Worm (Caenorhabditis elegans) whole organism, L1 larva: ENCODE data around the gene cam-1.

Experiments used
- C04F5.9 ChIP-seq: sonication (generic microtip); optimal IDR thresholded peaks from 2 replicates; lab custom pipeline; 2016; ENCODE audit warnings: missing genetic modification characterization, missing compliant biosample characterization
- C34B4.2 ChIP-seq: sonication (generic microtip); optimal IDR thresholded peaks from 2 replicates; lab custom pipeline; 2017; ENCODE audit warnings: mild to moderate bottlenecking, missing genetic modification characterization, missing compliant biosample characterization
- F16B12.6 ChIP-seq: fragments of 150-350 bp; optimal IDR thresholded peaks from 2 replicates; lab custom pipeline; 2014; ENCODE audit warnings: missing biosample characterization, missing genetic modification characterization
- aha-1 ChIP-seq: fragments of 150-350 bp; optimal IDR thresholded peaks from 2 replicates; lab custom pipeline; 2014; ENCODE audit warnings: missing biosample characterization, missing genetic modification characterization
- alr-1 ChIP-seq: fragments of 200-800 bp; sonication (Bioruptor generic); optimal IDR thresholded peaks from 2 replicates; lab custom pipeline; 2018; ENCODE audit warnings: borderline replicate concordance, mild to moderate bottlenecking, missing genetic modification characterization, missing compliant biosample characterization
- ama-1 ChIP-seq: fragments of 150-350 bp; optimal IDR thresholded peaks from 2 replicates; lab custom pipeline; 2014
- blmp-1 ChIP-seq: fragments of 150-350 bp; optimal IDR thresholded peaks from 2 replicates; lab custom pipeline; 2014; ENCODE audit warnings: missing biosample characterization, missing genetic modification characterization
- ceh-63 ChIP-seq: fragments of 200-800 bp; sonication (Bioruptor generic); optimal IDR thresholded peaks from 2 replicates; lab custom pipeline; 2018; ENCODE audit warnings: mild to moderate bottlenecking, missing genetic modification characterization, missing compliant biosample characterization
- ceh-8 ChIP-seq: fragments of 200-800 bp; sonication (Bioruptor generic); optimal IDR thresholded peaks from 2 replicates; lab custom pipeline; 2018; ENCODE audit warnings: mild to moderate bottlenecking, missing genetic modification characterization, moderate library complexity, missing compliant biosample characterization
- ceh-88 ChIP-seq: fragments of 200-800 bp; sonication (Bioruptor generic); IDR thresholded peaks from 2 replicates; pipeline ENCODE4 v1.3.6; 2022; ENCODE audit warnings: missing genetic modification characterization, missing compliant biosample characterization
- dpl-1 ChIP-seq, 3 experiments: fragments of 150-350 bp in 2 of 3; sonication (generic microtip) in 1 of 3; optimal IDR thresholded peaks; 2 replicates each; lab custom pipeline; 2014 to 2017; ENCODE audit warnings: missing biosample characterization in 3 of 3, missing genetic modification characterization in 3 of 3, missing genetic modification reagents in 3 of 3
- dsc-1 ChIP-seq: sonication (generic microtip); optimal IDR thresholded peaks from 2 replicates; lab custom pipeline; 2016; ENCODE audit warnings: mild to moderate bottlenecking, missing genetic modification characterization, missing compliant biosample characterization
- efl-1 ChIP-seq, 4 experiments: fragments of 150-350 bp; optimal IDR thresholded peaks in 3 of 4; peaks in 1 of 4; 1 replicate in 1 of 4; 2 replicates in 3 of 4; lab custom pipeline; 2014; ENCODE audit warnings: missing biosample characterization in 2 of 4, missing genetic modification characterization in 2 of 4, missing genetic modification reagents in 2 of 4
- efl-3 ChIP-seq: fragments of 200-800 bp; sonication (Bioruptor generic); optimal IDR thresholded peaks from 2 replicates; lab custom pipeline; 2018; ENCODE audit warnings: mild to moderate bottlenecking, missing genetic modification characterization, missing compliant biosample characterization
- egl-13 ChIP-seq: sonication (generic microtip); optimal IDR thresholded peaks from 2 replicates; lab custom pipeline; 2016; ENCODE audit warnings: missing genotype, missing genetic modification reagents, missing genetic modification characterization, missing compliant biosample characterization
- egl-27 ChIP-seq, 2 experiments: fragments of 150-350 bp in 1 of 2; sonication (generic microtip); optimal IDR thresholded peaks; 3 replicates each; lab custom pipeline; 2017 to 2018; ENCODE audit warnings: missing biosample characterization in 2 of 2, missing genetic modification characterization in 2 of 2, missing genetic modification reagents in 2 of 2
- ets-5 ChIP-seq: fragments of 200-800 bp; sonication (Bioruptor generic); IDR thresholded peaks from 2 replicates; pipeline ENCODE4 v1.3.6; 2022; ENCODE audit warnings: missing genetic modification characterization, missing compliant biosample characterization
- fkh-10 ChIP-seq: sonication (generic microtip); optimal IDR thresholded peaks from 2 replicates; lab custom pipeline; 2017; ENCODE audit warnings: missing biosample characterization, missing genetic modification reagents, missing genetic modification characterization
- hpl-2 ChIP-seq: fragments of 150-350 bp; optimal IDR thresholded peaks from 2 replicates; lab custom pipeline; 2014; ENCODE audit warnings: missing biosample characterization, missing genetic modification reagents, missing genetic modification characterization
- irx-1 ChIP-seq: sonication (generic microtip); optimal IDR thresholded peaks from 2 replicates; lab custom pipeline; 2016; ENCODE audit warnings: missing genetic modification characterization, missing compliant biosample characterization
- isw-1 ChIP-seq: fragments of 200-800 bp; sonication (Bioruptor generic); IDR thresholded peaks from 2 replicates; pipeline ENCODE4 v1.3.6; 2022; ENCODE audit warnings: missing genetic modification characterization, missing compliant biosample characterization
- lin-14 ChIP-seq: fragments of 200-800 bp; sonication (Bioruptor generic); optimal IDR thresholded peaks from 2 replicates; lab custom pipeline; 2018; ENCODE audit warnings: mild to moderate bottlenecking, missing genetic modification characterization, moderate library complexity, missing compliant biosample characterization
- lin-39 ChIP-seq: fragments of 150-350 bp; optimal IDR thresholded peaks from 2 replicates; lab custom pipeline; 2014; ENCODE audit warnings: missing biosample characterization, missing genetic modification reagents, missing genetic modification characterization
- lir-3 ChIP-seq: sonication (generic microtip); optimal IDR thresholded peaks from 2 replicates; lab custom pipeline; 2016; ENCODE audit warnings: mild to moderate bottlenecking, missing genetic modification characterization, moderate library complexity, missing compliant biosample characterization; ENCODE audit not compliant: poor library complexity
- lsy-2 ChIP-seq, 2 experiments: fragments of 150-350 bp; optimal IDR thresholded peaks; 2 replicates each; lab custom pipeline; 2014; ENCODE audit warnings: missing biosample characterization in 2 of 2, missing genetic modification characterization in 2 of 2
- mdl-1 ChIP-seq, 2 experiments: fragments of 150-350 bp; optimal IDR thresholded peaks; 2 replicates each; lab custom pipeline; 2014 to 2017; ENCODE audit warnings: missing biosample characterization in 2 of 2, missing genetic modification characterization in 2 of 2, inconsistent platforms in 1 of 2
- mef-2 ChIP-seq: fragments of 150-350 bp; optimal IDR thresholded peaks from 2 replicates; lab custom pipeline; 2014; ENCODE audit warnings: missing biosample characterization, missing genetic modification characterization
- mep-1 ChIP-seq: fragments of 150-350 bp; optimal IDR thresholded peaks from 2 replicates; lab custom pipeline; 2014; ENCODE audit warnings: missing biosample characterization, missing genetic modification characterization
- nhr-11 ChIP-seq: fragments of 150-350 bp; optimal IDR thresholded peaks from 2 replicates; lab custom pipeline; 2014; ENCODE audit warnings: missing biosample characterization, missing genetic modification characterization
- nhr-12 ChIP-seq: sonication (generic microtip); optimal IDR thresholded peaks from 2 replicates; lab custom pipeline; 2017; ENCODE audit warnings: missing biosample characterization, missing genetic modification characterization
- nhr-19 ChIP-seq: fragments of 200-800 bp; sonication (Bioruptor generic); conservative IDR thresholded peaks from 2 replicates; pipeline ENCODE4 v1.3.6; 2022; ENCODE audit warnings: missing genetic modification characterization, missing compliant biosample characterization
- nhr-237 ChIP-seq: fragments of 150-350 bp; optimal IDR thresholded peaks from 2 replicates; lab custom pipeline; 2014; ENCODE audit warnings: missing biosample characterization, missing genetic modification characterization
- nhr-28 ChIP-seq: fragments of 150-350 bp; optimal IDR thresholded peaks from 2 replicates; lab custom pipeline; 2014; ENCODE audit warnings: missing biosample characterization, missing genetic modification characterization
- nhr-47 ChIP-seq: sonication (generic microtip); optimal IDR thresholded peaks from 2 replicates; lab custom pipeline; 2016; ENCODE audit warnings: mild to moderate bottlenecking, missing genetic modification characterization, moderate library complexity, missing compliant biosample characterization
- nhr-71 ChIP-seq: sonication (generic microtip); optimal IDR thresholded peaks from 2 replicates; lab custom pipeline; 2016; ENCODE audit warnings: mild to moderate bottlenecking, missing genetic modification characterization, moderate library complexity, missing compliant biosample characterization
- nhr-77 ChIP-seq: fragments of 150-350 bp; optimal IDR thresholded peaks from 2 replicates; lab custom pipeline; 2014; ENCODE audit warnings: missing biosample characterization, missing genetic modification characterization
- nhr-85 ChIP-seq: sonication (generic microtip); peaks from one replicate; lab custom pipeline; 2016; ENCODE audit warnings: missing genetic modification characterization, inconsistent platforms, missing compliant biosample characterization
- pag-3 ChIP-seq: sonication (generic microtip); optimal IDR thresholded peaks from 2 replicates; lab custom pipeline; 2017; ENCODE audit warnings: missing genetic modification characterization, mild to moderate bottlenecking, missing compliant biosample characterization, antibody characterized with exemption, borderline replicate concordance; ENCODE audit not compliant: insufficient read depth
- pqm-1 ChIP-seq: sonication (generic microtip); optimal IDR thresholded peaks from 3 replicates; lab custom pipeline; 2017; ENCODE audit warnings: missing biosample characterization, missing genetic modification characterization
- rnt-1 ChIP-seq: sonication (generic microtip); optimal IDR thresholded peaks from 2 replicates; lab custom pipeline; 2016; ENCODE audit warnings: mild to moderate bottlenecking, missing genetic modification characterization, moderate library complexity, missing compliant biosample characterization
- skn-1 ChIP-seq: fragments of 150-350 bp; optimal IDR thresholded peaks from 2 replicates; lab custom pipeline; 2014; ENCODE audit warnings: missing biosample characterization, missing genetic modification characterization
- snu-23 ChIP-seq: sonication (generic microtip); optimal IDR thresholded peaks from 2 replicates; lab custom pipeline; 2016; ENCODE audit warnings: missing genetic modification characterization, missing compliant biosample characterization
- sox-4 ChIP-seq: sonication (generic microtip); optimal IDR thresholded peaks from 2 replicates; lab custom pipeline; 2016; ENCODE audit warnings: missing genetic modification characterization, missing compliant biosample characterization
- sptf-1 ChIP-seq: fragments of 150-350 bp; optimal IDR thresholded peaks from 2 replicates; lab custom pipeline; 2014; ENCODE audit warnings: missing biosample characterization, missing genetic modification characterization
- swsn-7 ChIP-seq: sonication (generic microtip); optimal IDR thresholded peaks from 2 replicates; lab custom pipeline; 2016; ENCODE audit warnings: missing genetic modification characterization, missing compliant biosample characterization
- tbx-2 ChIP-seq: sonication (generic microtip); optimal IDR thresholded peaks from 2 replicates; lab custom pipeline; 2016; ENCODE audit warnings: missing genetic modification characterization, missing compliant biosample characterization
- tlp-1 ChIP-seq: fragments of 150-350 bp; optimal IDR thresholded peaks from 2 replicates; lab custom pipeline; 2014; ENCODE audit warnings: missing biosample characterization, missing genetic modification characterization
- unc-30 ChIP-seq: sonication (generic microtip); optimal IDR thresholded peaks from 2 replicates; lab custom pipeline; 2017; ENCODE audit warnings: missing biosample characterization, missing genetic modification characterization
- unc-98 ChIP-seq: fragments of 200-800 bp; sonication (Bioruptor generic); IDR thresholded peaks from 2 replicates; pipeline ENCODE4 v1.3.6; 2022; ENCODE audit warnings: missing genetic modification characterization, missing compliant biosample characterization
- vab-15 ChIP-seq: sonication (generic microtip); optimal IDR thresholded peaks from 2 replicates; lab custom pipeline; 2017; ENCODE audit warnings: missing genotype, mild to moderate bottlenecking, missing genetic modification characterization, missing compliant biosample characterization
- xbp-1 ChIP-seq: sonication (generic microtip); optimal IDR thresholded peaks from 2 replicates; lab custom pipeline; 2016; ENCODE audit warnings: missing genetic modification characterization, missing compliant biosample characterization
- zip-4 ChIP-seq: fragments of 200-800 bp; sonication (Bioruptor generic); optimal IDR thresholded peaks from 2 replicates; lab custom pipeline; 2018; ENCODE audit warnings: mild to moderate bottlenecking, missing genetic modification characterization, moderate library complexity, missing compliant biosample characterization
- ztf-11 ChIP-seq, 2 experiments: sonication (generic microtip); optimal IDR thresholded peaks; 2 replicates each; lab custom pipeline; 2016 to 2017; ENCODE audit warnings: missing genetic modification characterization in 2 of 2, missing biosample characterization in 1 of 2, missing compliant biosample characterization in 1 of 2
- ztf-4 ChIP-seq: fragments of 150-350 bp; optimal IDR thresholded peaks from 2 replicates; lab custom pipeline; 2014; ENCODE audit warnings: missing biosample characterization, missing genetic modification characterization

cam-1 gene

ce11 chrII:9356723-9357122 is 46.6 kb upstream of the cam-1 start (continued):
- peak; percentile 25 for TF ChIP-seq mep-1 (tag; lab: Kevin White, UChicago)
- peak; percentile 40 for TF ChIP-seq nhr-47 (tag; lab: Kevin White, UChicago)
- TF ChIP-seq hpl-2: no peak
- TF ChIP-seq nhr-28: no peak
- peak in 1 of 2 experiments; percentile 68 for TF ChIP-seq lsy-2 (tag; optimal IDR thresholded peaks at IDR 0.05; lab: Kevin White, UChicago)
- no peak for TF ChIP-seq tlp-1
- no peak for TF ChIP-seq C04F5.9 (tag; lab: Kevin White, UChicago)
- peak in 1 of 2 experiments; percentile 51 for TF ChIP-seq egl-27 (tag; optimal IDR thresholded peaks at IDR 0.05; lab: Kevin White, UChicago)
- TF ChIP-seq mef-2 (tag; lab: Kevin White, UChicago): no peak
- no peak for TF ChIP-seq sptf-1
- peak; percentile 47 to 49 for TF ChIP-seq efl-1 (optimal IDR thresholded peaks at IDR 0.05; lab: Kevin White, UChicago)
- TF ChIP-seq efl-1 (GFP tag; optimal IDR thresholded peaks at IDR 0.05 in 1 of 2; lab: Kevin White, UChicago): peak; percentile 11 to 89
- TF ChIP-seq ceh-88 (GFP tag; lab: Robert Waterston, UW): no peak
- TF ChIP-seq F16B12.6: no peak
- peak; percentile 38 for TF ChIP-seq nhr-77 (tag; lab: Kevin White, UChicago)
- TF ChIP-seq ets-5: no peak
- TF ChIP-seq ceh-63 (GFP tag; lab: Kevin White, UChicago): no peak
- TF ChIP-seq vab-15 (tag; lab: Kevin White, UChicago): no peak
- no peak for TF ChIP-seq zip-4 (GFP tag; lab: Kevin White, UChicago)
- peak; percentile 35 for TF ChIP-seq swsn-7 (tag; lab: Kevin White, UChicago)
- no peak for TF ChIP-seq fkh-10 (GFP tag; lab: Kevin White, UChicago)
- no peak for TF ChIP-seq C34B4.2 (tag; lab: Kevin White, UChicago)
- no peak for TF ChIP-seq sox-4
- no peak for TF ChIP-seq ceh-8 (GFP tag; lab: Kevin White, UChicago)
- TF ChIP-seq lin-14: peak; percentile 91
- TF ChIP-seq ztf-4 (tag; lab: Kevin White, UChicago): no peak
- TF ChIP-seq irx-1: no peak
- peak; percentile 69 for TF ChIP-seq snu-23
- peak; percentile 79 for TF ChIP-seq nhr-85 (tag; lab: Kevin White, UChicago)
- TF ChIP-seq alr-1: no peak
- TF ChIP-seq aha-1: no peak
- peak; percentile 50 for TF ChIP-seq rnt-1
- no peak for TF ChIP-seq pqm-1 (tag; lab: Kevin White, UChicago)
- TF ChIP-seq blmp-1 (tag; lab: Kevin White, UChicago): peak; percentile 59
- TF ChIP-seq tbx-2: peak; percentile 5
- no peak for TF ChIP-seq lir-3 (tag; lab: Kevin White, UChicago)
- no peak for TF ChIP-seq nhr-237 (tag; lab: Kevin White, UChicago)
- no peak for TF ChIP-seq unc-98 (GFP tag; lab: Robert Waterston, UW)
- peak; percentile 34 for TF ChIP-seq skn-1 (tag; lab: Kevin White, UChicago)
- TF ChIP-seq pag-3 (tag; lab: Kevin White, UChicago): no peak
- TF ChIP-seq nhr-71 (tag; lab: Kevin White, UChicago): peak; percentile 65
- no peak for TF ChIP-seq dsc-1 (tag; lab: Kevin White, UChicago)
- TF ChIP-seq lin-39: no peak
- TF ChIP-seq efl-3 (GFP tag; lab: Kevin White, UChicago): no peak
- TF ChIP-seq nhr-19 (GFP tag; lab: Robert Waterston, UW): peak; percentile 50

- TF ChIP-seq irx-1 (no peak), ztf-11 (tag; optimal IDR thresholded peaks at IDR 0.05; lab: Kevin White, UChicago) (no peak), egl-13 (tag; lab: Kevin White, UChicago) (no peak), zip-4 (GFP tag; lab: Kevin White, UChicago) (no peak), unc-30 (tag; lab: Kevin White, UChicago) (no peak), dsc-1 (tag; lab: Kevin White, UChicago) (no peak), nhr-12 (tag; lab: Kevin White, UChicago) (no peak), mdl-1 (tag; optimal IDR thresholded peaks at IDR 0.05; lab: Kevin White, UChicago) (no peak), nhr-71 (tag; lab: Kevin White, UChicago) (peak; percentile 31), xbp-1 (no peak), ama-1 (lab: Kevin White, UChicago) (no peak), efl-1 (optimal IDR thresholded peaks at IDR 0.05; lab: Kevin White, UChicago) (peak; percentile 13 to 14), efl-1 (GFP tag; optimal IDR thresholded peaks at IDR 0.05 in 1 of 2; lab: Kevin White, UChicago) (no peak), nhr-11 (tag; lab: Kevin White, UChicago) (no peak), pag-3 (tag; lab: Kevin White, UChicago) (no peak), isw-1 (GFP tag; lab: Robert Waterston, UW) (no peak), snu-23 (peak; percentile 1), ceh-88 (GFP tag; lab: Robert Waterston, UW) (no peak), dpl-1 (GFP tag; optimal IDR thresholded peaks at IDR 0.05; lab: Kevin White, UChicago) (peak in 2 of 3 experiments; percentile 0 to 46), swsn-7 (tag; lab: Kevin White, UChicago) (no peak)
Observed at ce11 chrII:9352669-9353068, 42.6 kb upstream of the cam-1 start, which contains the start of the genes sdhb-1 and cup-15. TSS of gene sdhb-1 (minus strand) at chrII:9352731. TSS of gene cup-15 (plus strand) at chrII:9353000.
